Fruit fly (Drosophila melanogaster) whole organism, pupa: Measurements from ENCODE around the gene PolI.

ENCODE experiments used
- CG10348 ChIP-seq: fragments of 200-800 bp; sonication (Bioruptor generic); IDR thresholded peaks from 2 replicates; pipeline ENCODE4 v1.3.6; 2022; ENCODE audit warnings: missing biosample characterization, missing genetic modification characterization
- CG12605 ChIP-seq: fragments of 200-800 bp; sonication (Bioruptor generic); IDR thresholded peaks from 2 replicates; pipeline ENCODE4 v1.3.6; 2022; ENCODE audit warnings: missing biosample characterization, missing genetic modification characterization
- CG13204 ChIP-seq: fragments of 200-800 bp; sonication (Bioruptor generic); optimal IDR thresholded peaks from 2 replicates; lab custom pipeline; 2018; ENCODE audit warnings: missing biosample characterization, mild to moderate bottlenecking, missing genetic modification characterization, moderate library complexity
- CG14655 ChIP-seq: fragments of 200-800 bp; sonication (Bioruptor generic); optimal IDR thresholded peaks from 3 replicates; lab custom pipeline; 2017; ENCODE audit warnings: mild to moderate bottlenecking, missing biosample characterization, missing genetic modification reagents, missing genetic modification characterization
- CG15710 ChIP-seq: fragments of 200-800 bp; sonication (Bioruptor generic); optimal IDR thresholded peaks from 2 replicates; lab custom pipeline; 2018; ENCODE audit warnings: missing biosample characterization, mild to moderate bottlenecking, missing genetic modification characterization, moderate library complexity
- CG17806 ChIP-seq: fragments of 200-800 bp; sonication (Bioruptor generic); optimal IDR thresholded peaks from 2 replicates; lab custom pipeline; 2018; ENCODE audit warnings: missing biosample characterization, mild to moderate bottlenecking, missing genetic modification characterization, moderate library complexity
- CG32121 ChIP-seq: fragments of 200-800 bp; sonication (Bioruptor generic); IDR thresholded peaks from 2 replicates; pipeline ENCODE4 v1.3.6; 2022; ENCODE audit warnings: missing biosample characterization, missing genetic modification characterization
- CG34367 ChIP-seq: fragments of 200-800 bp; sonication (Bioruptor generic); optimal IDR thresholded peaks from 2 replicates; lab custom pipeline; 2018; ENCODE audit warnings: missing biosample characterization, mild to moderate bottlenecking, missing genetic modification characterization
- CG4496 ChIP-seq: fragments of 200-800 bp; sonication (Bioruptor generic); IDR thresholded peaks from 3 replicates; pipeline ENCODE4 v1.3.6; 2022; ENCODE audit warnings: missing biosample characterization, missing genetic modification characterization
- CG8159 ChIP-seq: fragments of 200-800 bp; sonication (Bioruptor generic); optimal IDR thresholded peaks from 3 replicates; lab custom pipeline; 2018; ENCODE audit warnings: missing biosample characterization, mild to moderate bottlenecking, missing genetic modification characterization, moderate library complexity
- CG8301 ChIP-seq: fragments of 200-800 bp; sonication (Bioruptor generic); optimal IDR thresholded peaks from 2 replicates; lab custom pipeline; 2018; ENCODE audit warnings: missing biosample characterization, mild to moderate bottlenecking, missing genetic modification characterization
- CG9948 ChIP-seq: fragments of 200-800 bp; sonication (Bioruptor generic); optimal IDR thresholded peaks from 2 replicates; lab custom pipeline; 2018; ENCODE audit warnings: missing biosample characterization, mild to moderate bottlenecking, missing genetic modification characterization, moderate library complexity
- D1 ChIP-seq: fragments of 200-800 bp; sonication (Bioruptor generic); optimal IDR thresholded peaks from 2 replicates; lab custom pipeline; 2018; ENCODE audit warnings: missing biosample characterization, mild to moderate bottlenecking, missing genetic modification characterization, moderate library complexity
- EcR ChIP-seq: fragments of 200-800 bp; sonication (Bioruptor generic); optimal IDR thresholded peaks from 3 replicates; lab custom pipeline; 2019; ENCODE audit warnings: missing biosample characterization, missing genetic modification characterization, mild to moderate bottlenecking, moderate library complexity, missing genetic modification reagents
- Ets98B ChIP-seq: fragments of 200-800 bp; sonication (Bioruptor generic); IDR thresholded peaks from 2 replicates; pipeline ENCODE4 v1.3.6; 2022; ENCODE audit warnings: missing biosample characterization, missing genetic modification characterization
- Pif1A ChIP-seq: fragments of 200-800 bp; sonication (Bioruptor generic); optimal IDR thresholded peaks from 3 replicates; lab custom pipeline; 2016; ENCODE audit warnings: missing biosample characterization, missing genetic modification characterization
- Pif1B ChIP-seq: fragments of 200-800 bp; sonication (Bioruptor generic); optimal IDR thresholded peaks from 3 replicates; lab custom pipeline; 2016; ENCODE audit warnings: missing biosample characterization, missing genetic modification characterization
- Snoo ChIP-seq: fragments of 200-800 bp; sonication (Bioruptor generic); optimal IDR thresholded peaks from 3 replicates; lab custom pipeline; 2017; ENCODE audit warnings: missing biosample characterization, mild to moderate bottlenecking, missing genetic modification characterization, inconsistent platforms
- fd96Ca ChIP-seq: fragments of 200-800 bp; sonication (Bioruptor generic); IDR thresholded peaks from 3 replicates; pipeline ENCODE4 v1.3.6; 2022; ENCODE audit warnings: missing biosample characterization, missing genetic modification characterization
- gl ChIP-seq: fragments of 200-800 bp; sonication (Bioruptor generic); optimal IDR thresholded peaks from 2 replicates; lab custom pipeline; 2018; ENCODE audit warnings: missing biosample characterization, mild to moderate bottlenecking, missing genetic modification characterization
- rn ChIP-seq: fragments of 200-800 bp; sonication (Bioruptor generic); IDR thresholded peaks from 2 replicates; pipeline ENCODE4 v1.3.6; 2022; ENCODE audit warnings: missing biosample characterization, missing genetic modification characterization

The PolI gene

dm6 chr3R:8205292-8205893 lies 27.9 kb upstream of the PolI start:
- TF ChIP-seq CG12605 = no peak
- no peak for TF ChIP-seq rn
- no peak for TF ChIP-seq CG10348 (GFP tag; lab: Robert Waterston, UW)
- TF ChIP-seq CG34367 = no peak
- no peak for TF ChIP-seq Pif1B (GFP tag; lab: Kevin White, UChicago)
- no peak for TF ChIP-seq Pif1A (GFP tag; lab: Kevin White, UChicago)
- TF ChIP-seq CG8301 (tag; lab: Kevin White, UChicago) = no peak
- TF ChIP-seq CG17806 (tag; lab: Kevin White, UChicago) = no peak
- TF ChIP-seq gl (tag; lab: Kevin White, UChicago) = no peak
- no peak for TF ChIP-seq CG4496 (GFP tag; lab: Robert Waterston, UW)
- no peak for TF ChIP-seq Snoo (tag; lab: Kevin White, UChicago)
- no peak for TF ChIP-seq CG8159 (tag; lab: Kevin White, UChicago)
- TF ChIP-seq Ets98B (GFP tag; lab: Robert Waterston, UW) = no peak
- no peak for TF ChIP-seq fd96Ca (GFP tag; lab: Robert Waterston, UW)
- TF ChIP-seq CG13204 (GFP tag; lab: Kevin White, UChicago) = no peak
- no peak for TF ChIP-seq CG15710 (tag; lab: Kevin White, UChicago)
- no peak for TF ChIP-seq CG9948 (tag; lab: Kevin White, UChicago)
- TF ChIP-seq, all 21 proteins: peak for 0

DNA sequence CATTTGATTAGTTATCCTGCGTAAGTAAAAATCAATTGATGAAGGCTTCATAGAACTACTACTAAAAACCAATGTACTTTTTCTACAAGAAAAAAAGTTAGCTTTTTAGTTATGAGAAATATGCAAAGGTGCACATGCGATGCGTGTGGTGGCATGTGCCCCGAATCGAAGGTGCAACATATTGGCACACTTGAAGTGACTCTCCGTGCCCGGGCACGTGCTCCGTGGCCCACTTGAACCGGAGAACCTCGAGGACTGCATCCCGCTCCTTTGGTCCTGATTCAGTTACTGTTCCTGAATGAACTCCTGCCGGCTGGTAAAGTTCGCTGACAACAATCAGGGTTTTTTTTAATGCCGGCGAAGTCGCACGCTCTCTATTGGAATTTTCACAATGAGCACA lies 27.3 kb upstream of the PolI start:
- TF ChIP-seq CG8159 (tag; lab: Kevin White, UChicago) (no peak), gl (tag; lab: Kevin White, UChicago) (no peak), CG10348 (GFP tag; lab: Robert Waterston, UW) (no peak), Pif1A (GFP tag; lab: Kevin White, UChicago) (no peak), EcR (GFP tag; lab: Kevin White, UChicago) (no peak), rn (no peak), D1 (tag; lab: Kevin White, UChicago) (no peak), CG14655 (GFP tag; lab: Kevin White, UChicago) (no peak), Pif1B (GFP tag; lab: Kevin White, UChicago) (no peak), CG13204 (GFP tag; lab: Kevin White, UChicago) (no peak), Snoo (tag; lab: Kevin White, UChicago) (no peak), CG15710 (tag; lab: Kevin White, UChicago) (no peak), CG32121 (GFP tag; lab: Robert Waterston, UW) (no peak), CG8301 (tag; lab: Kevin White, UChicago) (no peak), CG9948 (tag; lab: Kevin White, UChicago) (no peak), CG12605 (no peak), CG17806 (tag; lab: Kevin White, UChicago) (no peak)

DNA sequence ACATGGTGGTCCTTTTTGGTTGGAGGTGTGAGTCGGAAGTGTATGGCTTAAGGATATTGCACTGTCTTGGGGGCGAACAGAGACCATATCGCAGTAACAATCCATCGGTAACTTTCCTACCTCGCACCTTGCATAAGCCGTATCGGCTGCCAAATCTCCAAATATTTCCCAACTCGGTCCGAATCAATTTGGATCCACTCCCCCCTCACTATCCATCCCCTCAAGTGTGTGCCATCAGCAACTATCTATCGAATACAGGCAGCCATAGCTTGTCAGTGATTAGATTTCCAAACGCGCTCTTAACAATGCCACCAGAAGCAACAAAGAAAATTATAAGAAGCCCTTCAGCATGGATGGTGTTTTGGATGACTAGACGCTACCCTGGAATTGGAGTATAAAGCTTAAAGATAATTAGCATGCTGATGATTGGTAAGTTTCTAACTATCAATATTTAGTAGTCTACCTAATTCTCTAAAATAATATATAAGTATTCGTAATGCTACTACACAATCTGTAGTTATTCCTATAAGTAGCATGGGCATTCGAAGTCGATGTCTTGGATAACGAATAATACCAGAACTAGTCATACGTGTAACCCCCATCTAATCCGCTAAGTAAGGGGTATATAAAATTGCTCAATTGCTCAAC lies 26.6 kb upstream of the PolI start:
- TF ChIP-seq D1 (tag; lab: Kevin White, UChicago) = no peak
- TF ChIP-seq CG15710 (tag; lab: Kevin White, UChicago) = no peak
- no peak for TF ChIP-seq CG8159 (tag; lab: Kevin White, UChicago)
- no peak for TF ChIP-seq Ets98B (GFP tag; lab: Robert Waterston, UW)
- no peak for TF ChIP-seq EcR (GFP tag; lab: Kevin White, UChicago)
- no peak for TF ChIP-seq Pif1B (GFP tag; lab: Kevin White, UChicago)
- TF ChIP-seq CG32121 (GFP tag; lab: Robert Waterston, UW) = no peak
- TF ChIP-seq CG12605 = no peak
- no peak for TF ChIP-seq CG10348 (GFP tag; lab: Robert Waterston, UW)
- no peak for TF ChIP-seq rn
- TF ChIP-seq CG8301 (tag; lab: Kevin White, UChicago) = no peak
- no peak for TF ChIP-seq CG14655 (GFP tag; lab: Kevin White, UChicago)
- TF ChIP-seq, all 21 proteins: peak for 0

DNA sequence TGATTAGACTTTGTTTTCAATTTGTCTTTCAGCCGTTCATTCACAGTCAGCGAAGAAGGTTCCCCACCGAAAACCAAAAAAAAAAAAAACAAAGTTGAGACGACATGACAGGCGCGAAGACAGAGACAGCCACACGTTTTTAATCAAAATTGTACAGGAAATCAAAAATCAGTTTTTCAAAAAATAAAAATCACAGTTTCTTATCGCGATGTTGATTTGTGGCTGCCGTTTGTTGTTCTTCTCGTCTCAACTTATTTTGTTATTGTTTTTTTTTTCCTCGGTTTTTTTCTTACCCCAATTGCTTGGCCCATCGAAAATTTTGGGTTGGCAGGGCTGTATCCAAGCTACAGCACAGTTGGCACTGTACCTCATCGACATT lies 26.0 kb upstream of the PolI start:
- TF ChIP-seq Pif1A (GFP tag; lab: Kevin White, UChicago) (no peak), CG12605 (no peak), D1 (tag; lab: Kevin White, UChicago) (no peak), CG4496 (GFP tag; lab: Robert Waterston, UW) (no peak), Pif1B (GFP tag; lab: Kevin White, UChicago) (no peak), CG14655 (GFP tag; lab: Kevin White, UChicago) (no peak)
- TF ChIP-seq, all 21 proteins: peak for 0

dm6 chr3R:8208378-8209021 lies 24.8 kb upstream of the PolI start:
- TF ChIP-seq CG13204 (GFP tag; lab: Kevin White, UChicago) (no peak), gl (tag; lab: Kevin White, UChicago) (no peak), CG15710 (tag; lab: Kevin White, UChicago) (no peak), CG8301 (tag; lab: Kevin White, UChicago) (no peak), CG34367 (no peak), EcR (GFP tag; lab: Kevin White, UChicago) (no peak), Pif1A (GFP tag; lab: Kevin White, UChicago) (no peak), Pif1B (GFP tag; lab: Kevin White, UChicago) (no peak), CG10348 (GFP tag; lab: Robert Waterston, UW) (no peak), CG9948 (tag; lab: Kevin White, UChicago) (no peak), CG12605 (no peak), CG14655 (GFP tag; lab: Kevin White, UChicago) (no peak), fd96Ca (GFP tag; lab: Robert Waterston, UW) (no peak), Ets98B (GFP tag; lab: Robert Waterston, UW) (no peak), CG32121 (GFP tag; lab: Robert Waterston, UW) (no peak), CG4496 (GFP tag; lab: Robert Waterston, UW) (no peak), CG8159 (tag; lab: Kevin White, UChicago) (no peak)
- TF ChIP-seq, all 21 proteins: peak for 0
